Worm (Caenorhabditis elegans) whole organism, midembryonic: ENCODE measurements around the gene itsn-1.

ENCODE experiments used
- T22C8.4 ChIP-seq: fragments of 200-800 bp; sonication (Bioruptor generic); IDR thresholded peaks from 2 replicates; pipeline ENCODE4 v1.3.6; 2022; ENCODE audit warnings: missing genetic modification characterization, missing compliant biosample characterization
- ztf-23 ChIP-seq: fragments of 200-800 bp; sonication (Bioruptor generic); IDR thresholded peaks from 2 replicates; pipeline ENCODE4 v1.3.6; 2022; ENCODE audit warnings: missing genetic modification reagents, missing genetic modification characterization, missing compliant biosample characterization

DNA sequence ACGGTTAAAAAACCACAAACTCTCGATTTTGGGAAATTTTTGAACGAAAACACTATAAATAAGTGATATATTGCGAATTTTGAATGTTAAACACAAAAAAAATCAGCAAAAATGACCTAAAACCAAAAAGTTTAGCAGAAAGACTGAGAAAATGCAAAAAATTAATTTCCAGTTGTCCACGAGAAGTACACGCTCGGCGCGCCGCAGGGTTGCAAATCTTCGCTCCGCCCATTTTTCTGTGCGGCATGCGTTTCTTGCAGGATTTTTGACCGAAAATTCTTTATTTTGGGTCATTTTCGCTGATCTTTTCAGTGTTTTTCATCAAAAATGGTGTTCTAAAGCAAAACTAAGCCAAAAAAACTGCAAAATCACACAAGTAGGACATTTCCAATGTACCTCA is 34.6 kb upstream of the itsn-1 start:
- TF ChIP-seq ztf-23 (GFP tag; lab: Robert Waterston, UW) (no peak), T22C8.4 (GFP tag; lab: Robert Waterston, UW) (no peak)
